Fruit fly (Drosophila melanogaster) whole organism, adult: ENCODE results near the gene CG34007.

Source experiments
- CG12768 ChIP-seq: fragments of 200-800 bp; sonication (Bioruptor generic); optimal IDR thresholded peaks from 2 replicates; lab custom pipeline; 2017; ENCODE audit warnings: missing biosample characterization, missing genetic modification characterization, mild to moderate bottlenecking, moderate library complexity, missing genetic modification reagents
- CG14711 ChIP-seq: fragments of 200-800 bp; sonication (Bioruptor generic); optimal IDR thresholded peaks from 2 replicates; lab custom pipeline; 2018; ENCODE audit warnings: missing biosample characterization, mild to moderate bottlenecking, missing genetic modification characterization, moderate library complexity
- CG33017 ChIP-seq: fragments of 200-800 bp; sonication (Bioruptor generic); optimal IDR thresholded peaks from 2 replicates; lab custom pipeline; 2018; ENCODE audit warnings: missing biosample characterization, mild to moderate bottlenecking, missing genetic modification characterization, moderate library complexity
- CG7101 ChIP-seq: fragments of 200-800 bp; sonication (Bioruptor generic); optimal IDR thresholded peaks from 2 replicates; lab custom pipeline; 2018; ENCODE audit warnings: missing biosample characterization, mild to moderate bottlenecking, missing genetic modification characterization, moderate library complexity
- Clk ChIP-seq: fragments of 200-800 bp; sonication (Bioruptor generic); optimal IDR thresholded peaks from 2 replicates; lab custom pipeline; 2017; ENCODE audit warnings: missing biosample characterization, missing genetic modification characterization
- Hr96 ChIP-seq: fragments of 200-800 bp; sonication (Bioruptor generic); optimal IDR thresholded peaks from 2 replicates; lab custom pipeline; 2016; ENCODE audit warnings: missing biosample characterization, missing genetic modification characterization
- cic ChIP-seq: fragments of 200-800 bp; sonication (Bioruptor generic); optimal IDR thresholded peaks from 2 replicates; lab custom pipeline; 2017; ENCODE audit warnings: missing biosample characterization, mild to moderate bottlenecking, missing genetic modification characterization, moderate library complexity
- kay ChIP-seq: fragments of 200-800 bp; sonication (Bioruptor generic); peaks from one replicate; lab custom pipeline; 2016; ENCODE audit warnings: missing biosample characterization, missing genetic modification characterization, borderline replicate concordance
- ovo ChIP-seq: fragments of 200-800 bp; sonication (Bioruptor generic); optimal IDR thresholded peaks from 2 replicates; lab custom pipeline; 2016; ENCODE audit warnings: missing biosample characterization, missing genetic modification characterization
- pad ChIP-seq: fragments of 200-800 bp; sonication (Bioruptor generic); optimal IDR thresholded peaks from 3 replicates; lab custom pipeline; 2017; ENCODE audit warnings: missing biosample characterization, missing genetic modification characterization, mild to moderate bottlenecking, moderate library complexity, missing genetic modification reagents
- tj ChIP-seq: fragments of 200-800 bp; sonication (Bioruptor generic); optimal IDR thresholded peaks from 3 replicates; lab custom pipeline; 2017; ENCODE audit warnings: missing biosample characterization, mild to moderate bottlenecking, missing genetic modification characterization, moderate library complexity
- toe ChIP-seq: fragments of 200-800 bp; sonication (Bioruptor generic); optimal IDR thresholded peaks from 2 replicates; lab custom pipeline; 2016; ENCODE audit warnings: missing biosample characterization, missing genetic modification characterization

dm6 chr2L:20488128-20488527 is 6.7 kb upstream of the CG34007 start:
- no peak for TF ChIP-seq pad (GFP tag; lab: Kevin White, UChicago)
- no peak for TF ChIP-seq CG33017 (tag; lab: Kevin White, UChicago)
- TF ChIP-seq kay (GFP tag; lab: Kevin White, UChicago): no peak
- no peak for TF ChIP-seq cic (GFP tag; lab: Kevin White, UChicago)
- TF ChIP-seq tj (GFP tag; lab: Kevin White, UChicago): no peak
- TF ChIP-seq Clk (GFP tag; lab: Kevin White, UChicago): no peak
- no peak for TF ChIP-seq CG12768 (GFP tag; lab: Kevin White, UChicago)
- no peak for TF ChIP-seq Hr96 (GFP tag; lab: Kevin White, UChicago)
- no peak for TF ChIP-seq toe (GFP tag; lab: Kevin White, UChicago)
- TF ChIP-seq CG7101 (tag; lab: Kevin White, UChicago): no peak
- TF ChIP-seq ovo (GFP tag; lab: Kevin White, UChicago): no peak
- TF ChIP-seq CG14711 (tag; lab: Kevin White, UChicago): no peak
